Fruit fly (Drosophila melanogaster) whole organism, embryonic: ENCODE measurements around the gene CG9184.
A peak's percentile ranks its signal among the peaks of the same experiment; 100 is the strongest.

ENCODE experiments used
- Aef1 ChIP-seq: fragments of 200-800 bp; sonication (Bioruptor generic); IDR thresholded peaks from 3 replicates; pipeline ENCODE4 v1.3.6; 2022; ENCODE audit warnings: missing biosample characterization, missing genetic modification characterization
- Awh ChIP-seq: fragments of 200-800 bp; sonication (Bioruptor generic); IDR thresholded peaks from 2 replicates; pipeline ENCODE4, ENCODE4 v1.3.6; 2022; ENCODE audit warnings: missing biosample characterization, missing genetic modification characterization
- Bteb2 ChIP-seq: fragments of 200-800 bp; sonication (Bioruptor generic); optimal IDR thresholded peaks from 2 replicates; lab custom pipeline; 2016; ENCODE audit warnings: missing biosample characterization, missing genetic modification characterization
- CG1024 ChIP-seq: fragments of 200-800 bp; sonication (Bioruptor generic); IDR thresholded peaks from 2 replicates; pipeline ENCODE4 v1.3.6; 2022; ENCODE audit warnings: missing biosample characterization, missing genetic modification characterization
- CG10979 ChIP-seq: fragments of 200-800 bp; sonication (Bioruptor generic); optimal IDR thresholded peaks from 2 replicates; lab custom pipeline; 2018; ENCODE audit warnings: missing biosample characterization, mild to moderate bottlenecking, missing genetic modification characterization, moderate library complexity
- CG13424 ChIP-seq: fragments of 200-800 bp; sonication (Bioruptor generic); optimal IDR thresholded peaks from 2 replicates; lab custom pipeline; 2019; ENCODE audit warnings: missing biosample characterization, mild to moderate bottlenecking, missing genetic modification characterization, moderate library complexity
- CG14014 ChIP-seq: fragments of 200-800 bp; sonication (Bioruptor generic); IDR thresholded peaks from 2 replicates; pipeline ENCODE4 v1.3.6; 2022; ENCODE audit warnings: missing biosample characterization, missing genetic modification characterization
- CG14860 ChIP-seq: fragments of 200-800 bp; sonication (Bioruptor generic); IDR thresholded peaks from 3 replicates; pipeline ENCODE4 v1.3.6; 2022; ENCODE audit warnings: missing biosample characterization, missing genetic modification characterization; ENCODE audit not compliant: partially characterized antibody
- CG16813 ChIP-seq: fragments of 200-800 bp; sonication (Bioruptor generic); IDR thresholded peaks from 3 replicates; pipeline ENCODE4 v1.3.6; 2022; ENCODE audit warnings: missing biosample characterization, missing genetic modification characterization; ENCODE audit not compliant: partially characterized antibody
- CG17912 ChIP-seq: fragments of 200-800 bp; sonication (Bioruptor generic); optimal IDR thresholded peaks from 2 replicates; lab custom pipeline; 2018; ENCODE audit warnings: missing biosample characterization, mild to moderate bottlenecking, missing genetic modification characterization
- CG18764 ChIP-seq: fragments of 200-800 bp; sonication (Bioruptor generic); optimal IDR thresholded peaks from 3 replicates; lab custom pipeline; 2016; ENCODE audit warnings: missing biosample characterization, missing genetic modification characterization
- CG2120 ChIP-seq: fragments of 200-800 bp; sonication (Bioruptor generic); optimal IDR thresholded peaks from 3 replicates; lab custom pipeline; 2016; ENCODE audit warnings: missing biosample characterization, missing genetic modification characterization
- CG30403 ChIP-seq: fragments of 200-800 bp; sonication (Bioruptor generic); optimal IDR thresholded peaks from 3 replicates; lab custom pipeline; 2016; ENCODE audit warnings: missing biosample characterization, missing genetic modification characterization
- CG3065 ChIP-seq: fragments of 200-800 bp; sonication (Bioruptor generic); optimal IDR thresholded peaks from 2 replicates; lab custom pipeline; 2016; ENCODE audit warnings: missing biosample characterization, missing genetic modification characterization
- CG4820 ChIP-seq: fragments of 200-800 bp; sonication (Bioruptor generic); optimal IDR thresholded peaks from 3 replicates; lab custom pipeline; 2016; ENCODE audit warnings: missing biosample characterization, missing genetic modification characterization
- CG6654 ChIP-seq: fragments of 200-800 bp; sonication (Bioruptor generic); optimal IDR thresholded peaks from 2 replicates; lab custom pipeline; 2017; ENCODE audit warnings: missing biosample characterization, mild to moderate bottlenecking, missing genetic modification characterization
- CG8281 ChIP-seq: fragments of 200-800 bp; sonication (Bioruptor generic); optimal IDR thresholded peaks from 2 replicates; lab custom pipeline; 2018; ENCODE audit warnings: missing biosample characterization, mild to moderate bottlenecking, missing genetic modification characterization, moderate library complexity
- CG8924 ChIP-seq: fragments of 200-800 bp; optimal IDR thresholded peaks from 3 replicates; lab custom pipeline; 2019; ENCODE audit warnings: missing biosample characterization, mild to moderate bottlenecking, missing genetic modification characterization, moderate library complexity
- CG9437 ChIP-seq: fragments of 200-800 bp; sonication (Bioruptor generic); optimal IDR thresholded peaks from 2 replicates; lab custom pipeline; 2018; ENCODE audit warnings: missing biosample characterization, mild to moderate bottlenecking, missing genetic modification characterization
- CG9609 ChIP-seq: fragments of 200-800 bp; sonication (Bioruptor generic); optimal IDR thresholded peaks from 3 replicates; lab custom pipeline; 2016; ENCODE audit warnings: missing biosample characterization, missing genetic modification characterization
- CG9817 ChIP-seq: fragments of 200-800 bp; sonication (Bioruptor generic); optimal IDR thresholded peaks from 2 replicates; lab custom pipeline; 2018; ENCODE audit warnings: missing biosample characterization, mild to moderate bottlenecking, missing genetic modification characterization, moderate library complexity
- CTCF ChIP-seq: fragments of 200-800 bp; sonication (Bioruptor generic); optimal IDR thresholded peaks from 2 replicates; lab custom pipeline; 2017; ENCODE audit warnings: missing biosample characterization, mild to moderate bottlenecking, missing genetic modification characterization, moderate library complexity
- CkIIα-i1 ChIP-seq: fragments of 200-800 bp; sonication (Bioruptor generic); IDR thresholded peaks from 2 replicates; pipeline ENCODE4 v1.3.6; 2022; ENCODE audit warnings: missing biosample characterization, missing genetic modification characterization
- CoRest ChIP-seq: fragments of 200-800 bp; sonication (Bioruptor generic); optimal IDR thresholded peaks from 3 replicates; lab custom pipeline; 2018; ENCODE audit warnings: missing biosample characterization, mild to moderate bottlenecking, missing genetic modification characterization, moderate library complexity
- D19B ChIP-seq: fragments of 200-800 bp; sonication (Bioruptor generic); optimal IDR thresholded peaks from 2 replicates; lab custom pipeline; 2017; ENCODE audit warnings: missing biosample characterization, mild to moderate bottlenecking, missing genetic modification characterization
- Eip74EF ChIP-seq, 2 experiments: fragments of 200-800 bp in 1 of 2; fragments of >200 bp in 1 of 2; sonication (Bioruptor generic) in 1 of 2; optimal IDR thresholded peaks; 2 replicates each; lab custom pipeline; 2017 to 2019; ENCODE audit warnings: missing biosample characterization in 2 of 2, missing genetic modification characterization in 2 of 2, mild to moderate bottlenecking in 1 of 2, moderate library complexity in 1 of 2
- Ets65A ChIP-seq: fragments of 200-800 bp; sonication (Bioruptor generic); peaks from one replicate; lab custom pipeline; 2016; ENCODE audit warnings: missing biosample characterization, missing genetic modification characterization
- Gug ChIP-seq: fragments of 200-800 bp; sonication (Bioruptor generic); IDR thresholded peaks from 4 replicates; pipeline ENCODE4 v1.3.6; 2022; ENCODE audit warnings: missing biosample characterization, missing genetic modification characterization
- Hr39 ChIP-seq: fragments of >200 bp; optimal IDR thresholded peaks from 2 replicates; lab custom pipeline; 2017
- Hsf ChIP-seq: fragments of 200-800 bp; sonication (Bioruptor generic); optimal IDR thresholded peaks from 3 replicates; lab custom pipeline; 2016; ENCODE audit warnings: missing biosample characterization, missing genetic modification characterization
- Nf-YC ChIP-seq: fragments of 200-800 bp; optimal IDR thresholded peaks from 3 replicates; lab custom pipeline; 2019; ENCODE audit warnings: missing biosample characterization, mild to moderate bottlenecking, missing genetic modification characterization, moderate library complexity
- Taf1 ChIP-seq: fragments of 200-800 bp; sonication (Bioruptor generic); IDR thresholded peaks from 2 replicates; pipeline ENCODE4 v1.3.6; 2022; ENCODE audit warnings: missing biosample characterization, missing genetic modification characterization
- ac ChIP-seq: fragments of 200-800 bp; sonication (Bioruptor generic); optimal IDR thresholded peaks from 3 replicates; lab custom pipeline; 2017; ENCODE audit warnings: missing biosample characterization, mild to moderate bottlenecking, missing genetic modification characterization
- bowl ChIP-seq: fragments of 200-800 bp; sonication (Bioruptor generic); IDR thresholded peaks from 2 replicates; pipeline ENCODE4 v1.3.6; 2022; ENCODE audit warnings: missing biosample characterization, missing genetic modification characterization
- corto ChIP-seq: fragments of 200-800 bp; sonication (Bioruptor generic); optimal IDR thresholded peaks from 2 replicates; lab custom pipeline; 2016; ENCODE audit warnings: missing biosample characterization, mild to moderate bottlenecking, missing genetic modification characterization, moderate library complexity
- esg ChIP-seq: fragments of 200-800 bp; sonication (Bioruptor generic); conservative IDR thresholded peaks from 2 replicates; pipeline ENCODE4 v1.3.6; 2022; ENCODE audit warnings: missing biosample characterization, missing genetic modification characterization
- ewg ChIP-seq: fragments of 200-800 bp; sonication (Bioruptor generic); optimal IDR thresholded peaks from 3 replicates; lab custom pipeline; 2017; ENCODE audit warnings: mild to moderate bottlenecking, missing biosample characterization, missing genetic modification reagents, missing genetic modification characterization
- h ChIP-seq: fragments of >200 bp; optimal IDR thresholded peaks from 2 replicates; lab custom pipeline; 2017
- hth ChIP-seq: fragments of >200 bp; optimal IDR thresholded peaks from 2 replicates; lab custom pipeline; 2017; ENCODE audit warnings: inconsistent platforms
- ind ChIP-seq: fragments of 200-800 bp; sonication (Bioruptor generic); optimal IDR thresholded peaks from 3 replicates; lab custom pipeline; 2016; ENCODE audit warnings: missing biosample characterization, missing genetic modification characterization
- mam ChIP-seq: fragments of 200-800 bp; sonication (Bioruptor generic); optimal IDR thresholded peaks from 3 replicates; lab custom pipeline; 2016; ENCODE audit warnings: missing biosample characterization, missing genetic modification characterization
- nerfin-1 ChIP-seq: fragments of 200-800 bp; sonication (Bioruptor generic); optimal IDR thresholded peaks from 3 replicates; lab custom pipeline; 2019; ENCODE audit warnings: missing biosample characterization, mild to moderate bottlenecking, missing genetic modification characterization, moderate library complexity
- peb ChIP-seq: fragments of 200-800 bp; sonication (Bioruptor generic); IDR thresholded peaks from 2 replicates; pipeline ENCODE4 v1.3.6; 2022; ENCODE audit warnings: missing biosample characterization, missing genetic modification characterization
- pnt ChIP-seq: fragments of 200-800 bp; sonication (Bioruptor generic); optimal IDR thresholded peaks from 3 replicates; lab custom pipeline; 2016; ENCODE audit warnings: missing biosample characterization, missing genetic modification characterization
- sc ChIP-seq, 3 experiments: fragments of >200 bp in 2 of 3; fragments of 200-800 bp in 1 of 3; sonication (Bioruptor generic) in 1 of 3; optimal IDR thresholded peaks; 2 replicates in 2 of 3; 3 replicates in 1 of 3; lab custom pipeline; 2017; ENCODE audit warnings: mild to moderate bottlenecking in 1 of 3, missing biosample characterization in 1 of 3, missing genetic modification characterization in 1 of 3, missing genetic modification reagents in 1 of 3
- slbo ChIP-seq: fragments of 200-800 bp; sonication (Bioruptor generic); IDR thresholded peaks from 2 replicates; pipeline ENCODE4 v1.3.6; 2022; ENCODE audit warnings: missing biosample characterization, missing genetic modification characterization
- sob ChIP-seq: fragments of 200-800 bp; sonication (Bioruptor generic); IDR thresholded peaks from 2 replicates; pipeline ENCODE4 v1.3.6; 2022; ENCODE audit warnings: missing biosample characterization, missing genetic modification characterization
- sr ChIP-seq: fragments of 200-800 bp; sonication (Bioruptor generic); IDR thresholded peaks from 3 replicates; pipeline ENCODE4 v1.3.6; 2022; ENCODE audit warnings: missing biosample characterization, missing genetic modification characterization
- wor ChIP-seq: fragments of 200-800 bp; sonication (Bioruptor generic); IDR thresholded peaks from 2 replicates; pipeline ENCODE4 v1.3.6; 2022; ENCODE audit warnings: missing biosample characterization, missing genetic modification characterization
- yki ChIP-seq: fragments of >200 bp; optimal IDR thresholded peaks from 3 replicates; lab custom pipeline; 2018
- zen2 ChIP-seq: fragments of 200-800 bp; sonication (Bioruptor generic); IDR thresholded peaks from 3 replicates; pipeline ENCODE4 v1.3.6; 2022; ENCODE audit warnings: missing biosample characterization, missing genetic modification characterization; ENCODE audit not compliant: partially characterized antibody

CG9184 gene

DNA sequence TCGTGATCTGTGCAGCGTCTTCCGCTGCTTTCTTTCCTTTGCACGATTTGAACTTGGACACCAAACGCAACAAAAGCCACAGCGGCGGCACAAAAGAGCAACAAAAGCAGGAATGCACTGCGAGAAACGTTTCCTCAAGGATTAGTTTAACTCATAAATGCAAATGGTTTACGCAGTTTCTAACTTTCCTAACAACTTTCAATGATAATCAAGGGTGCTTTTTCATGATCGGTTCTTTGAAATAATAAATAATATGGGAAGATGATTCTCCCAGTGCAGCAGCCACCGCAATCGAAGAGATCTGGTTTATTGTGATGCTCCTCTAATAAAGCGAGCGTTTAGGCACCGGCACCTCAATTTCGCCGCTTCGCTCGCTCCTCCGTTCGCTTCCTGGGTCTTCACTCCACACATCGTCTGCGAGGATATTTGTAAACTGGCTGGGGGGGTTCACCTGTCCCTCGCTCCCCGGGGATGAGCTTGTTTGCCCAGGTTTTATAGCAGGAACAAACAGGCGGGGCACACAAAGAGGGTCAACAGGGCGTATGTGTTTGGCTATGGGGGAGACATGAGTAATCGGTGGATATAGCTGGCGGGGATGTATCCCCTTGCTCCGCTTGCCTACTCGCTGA lies 3.4 kb downstream of the CG9184 start (continued):
- TF ChIP-seq yki (lab: Kevin White, UChicago) (no peak), CG18764 (GFP tag; lab: Kevin White, UChicago) (peak; percentile 64), Hr39 (no peak), nerfin-1 (tag; lab: Kevin White, UChicago) (peak; percentile 72), CG30403 (GFP tag; lab: Kevin White, UChicago) (peak; percentile 81), D19B (GFP tag; lab: Kevin White, UChicago) (no peak), ac (GFP tag; lab: Kevin White, UChicago) (no peak), mam (GFP tag; lab: Kevin White, UChicago) (peak; percentile 51), ewg (peak; percentile 77), CG6654 (peak; percentile 51), CG8924 (peak; percentile 70), Taf1 (GFP tag; lab: Robert Waterston, UW) (no peak), zen2 (GFP tag; lab: Robert Waterston, UW) (no peak), wor (GFP tag; lab: Robert Waterston, UW) (peak; percentile 81), Aef1 (GFP tag; lab: Robert Waterston, UW) (peak; percentile 64), peb (GFP tag; lab: Robert Waterston, UW) (peak; percentile 60), Ets65A (no peak), CG14860 (no peak), CG3065 (peak; percentile 31), Hsf (peak; percentile 84), CG2120 (GFP tag; lab: Kevin White, UChicago) (peak; percentile 16), Bteb2 (GFP tag; lab: Kevin White, UChicago) (peak; percentile 28), CG10979 (tag; lab: Kevin White, UChicago) (peak; percentile 86), CG8281 (tag; lab: Kevin White, UChicago) (peak; percentile 53), Nf-YC (tag; lab: Kevin White, UChicago) (no peak), esg (GFP tag; lab: Robert Waterston, UW) (peak; percentile 74), CG9817 (tag; lab: Kevin White, UChicago) (peak; percentile 32), h (lab: Kevin White, UChicago) (no peak), CoRest (tag; lab: Kevin White, UChicago) (peak; percentile 65), CG14014 (peak; percentile 42; the same call in 1 of the 2 replicates), CkIIα-i1 (GFP tag; lab: Robert Waterston, UW) (no peak), corto (GFP tag; lab: Kevin White, UChicago) (peak; percentile 96), ind (peak; percentile 82), hth (lab: Kevin White, UChicago) (no peak), CG1024 (GFP tag; lab: Robert Waterston, UW) (peak; percentile 78), CTCF (GFP tag; lab: Kevin White, UChicago) (peak; percentile 27), CG4820 (GFP tag; lab: Kevin White, UChicago) (peak; percentile 80), CG13424 (tag; lab: Kevin White, UChicago) (peak; percentile 81), Eip74EF (GFP tag; optimal IDR thresholded peaks at IDR 0.05; lab: Kevin White, UChicago) (peak in 1 of 2 experiments; percentile 46), bowl (GFP tag; lab: Robert Waterston, UW) (peak; percentile 46; the same call in 1 of the 2 replicates), Gug (peak; percentile 60; the same call in 3 of the 4 replicates), sob (GFP tag; lab: Robert Waterston, UW) (peak; percentile 69; the same call in 1 of the 2 replicates), slbo (GFP tag; lab: Robert Waterston, UW) (peak; percentile 48; the same call in 1 of the 2 replicates), sr (GFP tag; lab: Robert Waterston, UW) (0 out of 3 replicates have a peak, but pooled peaks have one; percentile 42), CG9437 (peak; percentile 38), CG16813 (GFP tag; lab: Robert Waterston, UW) (no peak), Awh (peak; percentile 82), pnt (GFP tag; lab: Kevin White, UChicago) (peak; percentile 84), CG9609 (GFP tag; lab: Kevin White, UChicago) (peak; percentile 64), CG17912 (GFP tag; lab: Kevin White, UChicago) (no peak), sc (optimal IDR thresholded peaks at IDR 0.05; lab: Kevin White, UChicago) (no peak), sc (GFP tag; optimal IDR thresholded peaks at IDR 0.05; lab: Kevin White, UChicago) (peak; percentile 72)
